Fruit fly (Drosophila melanogaster) whole organism, prepupa: ENCODE measurements around the gene ppk5.

ENCODE experiments used
- CG31627 ChIP-seq: fragments of 200-800 bp; sonication (Bioruptor generic); optimal IDR thresholded peaks from 3 replicates; lab custom pipeline; 2016; ENCODE audit warnings: missing biosample characterization, missing genetic modification characterization
- CG6808 ChIP-seq: fragments of 200-800 bp; sonication (Bioruptor generic); optimal IDR thresholded peaks from 3 replicates; lab custom pipeline; 2017; ENCODE audit warnings: missing biosample characterization, missing genetic modification characterization, mild to moderate bottlenecking, moderate library complexity, missing genetic modification reagents
- CG8319 ChIP-seq: fragments of 200-800 bp; sonication (Bioruptor generic); optimal IDR thresholded peaks from 3 replicates; lab custom pipeline; 2016; ENCODE audit warnings: missing biosample characterization, missing genetic modification characterization
- Ets21C ChIP-seq: fragments of 200-800 bp; sonication (Bioruptor generic); optimal IDR thresholded peaks from 3 replicates; lab custom pipeline; 2016; ENCODE audit warnings: missing biosample characterization, missing genetic modification characterization
- Gug ChIP-seq: fragments of 200-800 bp; sonication (Bioruptor generic); IDR thresholded peaks from 2 replicates; pipeline ENCODE4 v1.3.6; 2022; ENCODE audit warnings: missing biosample characterization, missing genetic modification characterization
- OdsH ChIP-seq: fragments of 200-800 bp; sonication (Bioruptor generic); optimal IDR thresholded peaks from 3 replicates; lab custom pipeline; 2016; ENCODE audit warnings: missing biosample characterization, missing genetic modification characterization
- Sox102F ChIP-seq: fragments of 200-800 bp; sonication (Bioruptor generic); optimal IDR thresholded peaks from 2 replicates; lab custom pipeline; 2016; ENCODE audit warnings: missing biosample characterization, mild to moderate bottlenecking, missing genetic modification characterization
- cyc ChIP-seq: fragments of 200-800 bp; sonication (Bioruptor generic); optimal IDR thresholded peaks from 3 replicates; lab custom pipeline; 2016; ENCODE audit warnings: missing biosample characterization, missing genetic modification characterization
- fkh ChIP-seq: fragments of 200-800 bp; sonication (Bioruptor generic); optimal IDR thresholded peaks from 3 replicates; lab custom pipeline; 2017; ENCODE audit warnings: missing biosample characterization, mild to moderate bottlenecking, missing genetic modification characterization, moderate library complexity

DNA sequence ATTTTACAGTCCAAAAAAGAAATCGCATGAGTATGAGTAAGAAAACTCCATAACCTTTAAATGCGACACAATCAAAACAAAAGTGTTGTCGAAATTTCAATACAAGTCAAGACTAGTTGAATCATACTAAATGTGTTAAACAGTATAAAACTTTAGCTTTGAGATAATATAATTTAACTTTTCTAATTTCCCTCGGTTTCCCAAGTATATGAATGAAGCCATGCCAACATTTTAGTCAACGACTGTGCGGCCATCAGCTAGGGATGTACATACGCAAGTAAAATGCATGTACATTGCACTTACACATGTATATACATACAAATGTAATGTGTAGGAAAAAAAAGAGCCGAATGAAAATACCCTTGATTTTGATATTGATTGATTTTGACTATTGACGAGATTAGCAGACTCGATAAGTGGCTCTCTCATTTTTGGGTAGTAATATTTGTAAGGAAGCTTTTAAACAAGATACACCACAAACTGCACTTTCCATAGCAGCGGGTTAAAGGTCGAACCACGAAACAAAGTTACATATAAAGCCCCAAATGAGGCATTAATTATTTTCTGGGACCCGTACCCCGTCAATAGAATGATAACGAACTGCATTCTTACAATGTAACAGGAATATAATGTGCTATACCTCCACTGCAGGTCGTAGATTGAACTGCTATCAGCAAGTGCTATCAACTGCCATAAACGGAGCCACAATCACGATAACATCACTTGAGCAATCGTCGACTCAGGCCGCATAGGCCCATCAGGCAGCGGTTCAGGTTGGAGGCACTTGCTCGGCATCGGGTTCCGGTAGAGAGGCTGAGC is 10.2 kb upstream of the ppk5 start:
- TF ChIP-seq fkh (GFP tag; lab: Kevin White, UChicago) (no peak), Ets21C (GFP tag; lab: Kevin White, UChicago) (no peak), Sox102F (GFP tag; lab: Kevin White, UChicago) (no peak), CG6808 (GFP tag; lab: Kevin White, UChicago) (no peak), Gug (GFP tag; lab: Robert Waterston, UW) (no peak; the same call in 1 of the 2 replicates), CG31627 (GFP tag; lab: Kevin White, UChicago) (peak; percentile 39), cyc (GFP tag; lab: Kevin White, UChicago) (peak; percentile 48), CG8319 (peak; percentile 16), OdsH (GFP tag; lab: Kevin White, UChicago) (no peak)
